Fruit fly (Drosophila melanogaster): Measurements from ENCODE around the gene CG6569.

dm6 chr3R:21843665-21844064, 24.1 kb downstream of the CG6569 start, which contains the start of gene Gr93b:
- TF ChIP-seq CG10348 (GFP tag; IDR thresholded peaks at IDR 0.05) = no peak
- TF ChIP-seq Snoo (tag; optimal IDR thresholded peaks at IDR 0.05) = no peak
- TF ChIP-seq rn (GFP tag; IDR thresholded peaks at IDR 0.05) = no peak
- no peak for TF ChIP-seq EcR (GFP tag; optimal IDR thresholded peaks at IDR 0.05)
- TF ChIP-seq Pif1B (GFP tag; optimal IDR thresholded peaks at IDR 0.05) = no peak
- no peak for TF ChIP-seq CG32121 (GFP tag; IDR thresholded peaks at IDR 0.05)
- TF ChIP-seq Pif1A (GFP tag; optimal IDR thresholded peaks at IDR 0.05) = no peak
- TF ChIP-seq fd96Ca (GFP tag; IDR thresholded peaks at IDR 0.05) = no peak
- TF ChIP-seq CG14655 (GFP tag; optimal IDR thresholded peaks at IDR 0.05) = no peak
- TF ChIP-seq CG34367 (tag; optimal IDR thresholded peaks at IDR 0.05) = no peak
- no peak for TF ChIP-seq CG12605 (GFP tag; IDR thresholded peaks at IDR 0.05)
- no peak for TF ChIP-seq D1 (tag; optimal IDR thresholded peaks at IDR 0.05)

All from whole organism, pupa.